Worm (Caenorhabditis elegans): ENCODE data around the gene F49C12.9.

- no peak for TF ChIP-seq W03F9.2 (tag; optimal IDR thresholded peaks at IDR 0.05)
- TF ChIP-seq him-1 (tag; optimal IDR thresholded peaks at IDR 0.05) = no peak
- no peak for TF ChIP-seq dao-5 (tag; optimal IDR thresholded peaks at IDR 0.05)
Measured at ce11 chrIV:9304617-9305016, 11.4 kb downstream of the F49C12.9 start, which contains the start of gene F49C12.5.
